Worm (Caenorhabditis elegans): Measurements from ENCODE around the gene gst-36.
A peak's percentile ranks its signal among the peaks of the same experiment; 100 is the strongest.

gst-36 gene

ce11 chrX:9822173-9822572 lies 40.6 kb downstream of the gst-36 start, which contains the start of gene dpy-22:
TSS of gene dpy-22 (minus strand) at chrX:9822273.
- TF ChIP-seq pax-1 (tag; optimal IDR thresholded peaks at IDR 0.05) = no peak
- no peak for TF ChIP-seq nhr-11 (tag; optimal IDR thresholded peaks at IDR 0.05)
- no peak for TF ChIP-seq dmd-4 (tag; optimal IDR thresholded peaks at IDR 0.05; ENCODE audit: borderline replicate concordance)
- no peak for TF ChIP-seq pqm-1 (tag; optimal IDR thresholded peaks at IDR 0.05)
- TF ChIP-seq sox-2 (GFP tag; IDR thresholded peaks at IDR 0.05) = no peak

- TF ChIP-seq ceh-31 (tag; optimal IDR thresholded peaks at IDR 0.05) (peak; percentile 55), C38D4.7 (GFP tag; optimal IDR thresholded peaks at IDR 0.05) (no peak), ref-2 (tag; optimal IDR thresholded peaks at IDR 0.05) (no peak), ahr-1 (tag; optimal IDR thresholded peaks at IDR 0.05) (no peak), unc-42 (tag; optimal IDR thresholded peaks at IDR 0.05) (peak; percentile 52), K02D7.2 (tag; optimal IDR thresholded peaks at IDR 0.05) (no peak), pha-2 (tag; optimal IDR thresholded peaks at IDR 0.05) (no peak), pax-1 (tag; optimal IDR thresholded peaks at IDR 0.05) (no peak), lim-6 (tag; optimal IDR thresholded peaks at IDR 0.05) (no peak), ceh-22 (tag; optimal IDR thresholded peaks at IDR 0.05) (no peak)
These were observed 48.5 kb downstream of the gst-36 start for ce11 chrX:9814132-9814811.

Measured in whole organism, late embryonic.